Worm (Caenorhabditis elegans): Measurements from ENCODE around the gene tftc-3.

DNA sequence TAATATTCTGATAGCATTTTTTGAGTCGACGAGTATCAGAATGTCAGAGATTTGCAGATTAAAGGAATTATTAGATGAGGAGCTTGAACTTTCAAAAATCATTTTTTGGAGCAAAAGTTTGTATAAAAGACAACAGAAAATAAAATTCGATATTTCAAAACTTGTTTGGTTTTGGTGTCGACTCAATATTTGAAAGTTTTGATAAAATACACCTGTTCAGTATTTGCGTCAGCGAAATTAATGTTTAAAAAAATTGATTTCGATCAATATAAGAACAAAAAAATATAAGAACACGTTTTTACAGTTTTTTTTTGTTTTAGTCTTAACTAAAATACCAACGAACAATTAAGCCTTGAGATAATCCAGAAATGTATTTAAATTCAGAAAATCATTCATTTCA is 10.5 kb upstream of the tftc-3 start, which contains the start of gene C12D8.13:
- TF ChIP-seq tbx-11 (GFP tag; IDR thresholded peaks at IDR 0.05) (no peak), hmg-4 (GFP tag; optimal IDR thresholded peaks at IDR 0.05) (no peak)

Data from whole organism, early embryonic.